Worm (Caenorhabditis elegans) whole organism, mixed stage, embryonic: ENCODE measurements around the gene taap-1.

ENCODE experiments used
- blmp-1 ChIP-seq: fragments of 150-350 bp; optimal IDR thresholded peaks from 2 replicates; lab custom pipeline; 2014; ENCODE audit warnings: missing biosample characterization, missing genetic modification characterization
- ceh-43 ChIP-seq: fragments of 200-800 bp; sonication (Bioruptor generic); optimal IDR thresholded peaks from 2 replicates; lab custom pipeline; 2018; ENCODE audit warnings: mild to moderate bottlenecking, missing genetic modification characterization, moderate library complexity, missing compliant biosample characterization
- ces-1 ChIP-seq: fragments of 150-350 bp; optimal IDR thresholded peaks from 2 replicates; lab custom pipeline; 2014; ENCODE audit warnings: missing biosample characterization, missing genetic modification reagents, missing genetic modification characterization
- cnd-1 ChIP-seq: fragments of 200-800 bp; sonication (Bioruptor generic); optimal IDR thresholded peaks from 2 replicates; lab custom pipeline; 2018; ENCODE audit warnings: mild to moderate bottlenecking, missing genetic modification characterization, missing compliant biosample characterization
- lin-13 ChIP-seq: fragments of 150-350 bp; optimal IDR thresholded peaks from 2 replicates; lab custom pipeline; 2014; ENCODE audit warnings: missing biosample characterization, missing genetic modification characterization
- mab-5 ChIP-seq: fragments of 150-350 bp; optimal IDR thresholded peaks from 2 replicates; lab custom pipeline; 2014; ENCODE audit warnings: missing biosample characterization, missing genetic modification characterization
- nhr-28 ChIP-seq: fragments of 150-350 bp; optimal IDR thresholded peaks from 2 replicates; lab custom pipeline; 2014; ENCODE audit warnings: missing biosample characterization, missing genetic modification characterization
- nhr-76 ChIP-seq: sonication (generic microtip); optimal IDR thresholded peaks from 2 replicates; lab custom pipeline; 2017; ENCODE audit warnings: missing biosample characterization, missing genetic modification characterization
- sptf-1 ChIP-seq: sonication (generic microtip); optimal IDR thresholded peaks from 2 replicates; lab custom pipeline; 2017; ENCODE audit warnings: mild to moderate bottlenecking, missing genetic modification characterization, moderate library complexity, missing compliant biosample characterization
- unc-62 ChIP-seq: fragments of 150-350 bp; optimal IDR thresholded peaks from 2 replicates; lab custom pipeline; 2014; ENCODE audit warnings: missing biosample characterization, missing genetic modification reagents, missing genetic modification characterization

DNA sequence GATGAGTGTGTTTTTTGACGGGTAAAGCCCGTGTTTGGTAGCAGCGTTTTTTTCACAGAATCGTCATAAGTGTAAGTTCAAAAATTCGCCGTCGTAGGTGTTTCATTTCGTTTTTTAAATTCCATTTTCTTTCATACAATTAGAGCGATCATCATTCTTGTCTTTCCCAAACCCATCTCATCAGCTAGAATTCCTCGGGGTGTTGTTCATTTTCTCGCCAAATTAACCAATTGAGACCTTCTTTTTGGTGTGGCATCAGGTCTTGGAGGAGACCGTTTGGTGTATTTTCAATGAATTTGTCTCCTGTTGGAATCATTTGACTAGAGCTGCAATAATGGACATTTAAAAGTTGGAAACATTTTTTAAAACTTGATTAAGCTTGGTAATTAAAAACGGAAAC lies 10.8 kb downstream of the taap-1 start:
- TF ChIP-seq nhr-76 (tag; lab: Kevin White, UChicago) (no peak), ces-1 (GFP tag; lab: Kevin White, UChicago) (no peak), unc-62 (GFP tag; lab: Kevin White, UChicago) (no peak), sptf-1 (no peak), mab-5 (tag; lab: Kevin White, UChicago) (no peak), ceh-43 (GFP tag; lab: Kevin White, UChicago) (no peak), blmp-1 (tag; lab: Kevin White, UChicago) (no peak), nhr-28 (tag; lab: Kevin White, UChicago) (no peak), cnd-1 (tag; lab: Kevin White, UChicago) (no peak), lin-13 (tag; lab: Kevin White, UChicago) (no peak)
